Fruit fly (Drosophila melanogaster) Kc167 (cell line): ENCODE measurements around the gene CG32320.

Experiments used
- Myc ChIP-seq: fragments of >200 bp; optimal IDR thresholded peaks from 2 replicates; lab custom pipeline; 2017; ENCODE audit warnings: missing external identifiers
- Sin3A ChIP-seq: fragments of >200 bp; optimal IDR thresholded peaks from 2 replicates; lab custom pipeline; 2018; ENCODE audit warnings: missing external identifiers
- h ChIP-seq: fragments of >200 bp; optimal IDR thresholded peaks from 3 replicates; lab custom pipeline; 2018; ENCODE audit warnings: missing external identifiers
- insv ChIP-seq: fragments of >200 bp; optimal IDR thresholded peaks from 3 replicates; lab custom pipeline; 2018; ENCODE audit warnings: missing external identifiers
- psq ChIP-seq: fragments of >200 bp; optimal IDR thresholded peaks from 2 replicates; lab custom pipeline; 2017; ENCODE audit warnings: missing external identifiers
- ttk ChIP-seq: sonication (Bioruptor generic); optimal IDR thresholded peaks from 2 replicates; lab custom pipeline; 2017; ENCODE audit warnings: missing external identifiers

DNA sequence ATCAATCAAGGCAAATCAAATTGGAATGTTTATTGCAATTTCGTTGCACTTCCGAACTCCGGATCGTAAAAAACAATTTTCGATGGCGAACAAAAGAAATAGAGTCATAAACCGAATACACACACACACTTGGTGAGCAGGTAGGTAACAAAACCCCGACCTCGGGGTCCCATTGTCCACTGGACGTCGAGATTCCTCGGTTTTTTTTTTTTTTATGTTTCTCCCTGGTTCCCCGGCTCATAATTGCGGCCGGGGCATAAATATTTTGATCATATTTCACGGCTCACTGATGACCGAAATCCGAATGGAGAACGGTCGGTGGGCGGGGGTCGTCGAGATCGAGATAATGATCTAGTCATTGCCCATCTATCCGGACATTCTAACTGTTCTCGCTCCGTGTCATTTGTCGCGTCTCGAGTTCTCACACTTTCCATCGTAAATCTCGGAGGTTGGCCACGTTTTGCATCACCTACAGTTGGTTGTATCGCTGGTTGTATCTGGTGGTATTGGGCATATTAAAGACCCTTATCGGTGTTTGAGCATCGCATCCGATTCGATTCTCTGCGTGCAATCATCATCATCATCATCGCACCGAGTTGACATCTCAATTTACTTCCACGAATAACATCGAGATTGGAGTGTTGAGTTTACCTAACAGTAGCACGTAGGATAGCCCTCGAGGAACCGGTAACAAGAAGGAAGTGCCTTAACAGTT is 49.6 kb downstream of the CG32320 start:
- no peak for TF ChIP-seq h
- TF ChIP-seq Myc (lab: Kevin White, UChicago): no peak
- TF ChIP-seq psq (lab: Kevin White, UChicago): no peak
- TF ChIP-seq insv (lab: Kevin White, UChicago): no peak
- TF ChIP-seq Sin3A (lab: Kevin White, UChicago): no peak
- no peak for TF ChIP-seq ttk (lab: Kevin White, UChicago)
